Fruit fly (Drosophila melanogaster) whole organism, embryonic: Measurements from ENCODE around the gene Ptp99A.

Experiments
- Atf6 ChIP-seq: fragments of 200-800 bp; sonication (Bioruptor generic); IDR thresholded peaks from 2 replicates; pipeline ENCODE4 v1.3.6; 2022; ENCODE audit warnings: missing biosample characterization, missing genetic modification characterization
- CG11093 ChIP-seq: fragments of 200-800 bp; sonication (Bioruptor generic); IDR thresholded peaks from 3 replicates; pipeline ENCODE4 v1.3.6; 2022; ENCODE audit warnings: missing biosample characterization, missing genetic modification characterization
- CG12659 ChIP-seq: fragments of 200-800 bp; sonication (Bioruptor generic); optimal IDR thresholded peaks from 3 replicates; lab custom pipeline; 2017; ENCODE audit warnings: mild to moderate bottlenecking, missing biosample characterization, missing genetic modification reagents, missing genetic modification characterization
- CG13296 ChIP-seq: fragments of 200-800 bp; sonication (Bioruptor generic); optimal IDR thresholded peaks from 3 replicates; lab custom pipeline; 2018; ENCODE audit warnings: missing biosample characterization, mild to moderate bottlenecking, missing genetic modification characterization
- CG14710 ChIP-seq: fragments of 200-800 bp; sonication (Bioruptor generic); optimal IDR thresholded peaks from 3 replicates; lab custom pipeline; 2019; ENCODE audit warnings: missing biosample characterization, mild to moderate bottlenecking, missing genetic modification characterization, moderate library complexity
- CG15696 ChIP-seq: fragments of 200-800 bp; sonication (Bioruptor generic); optimal IDR thresholded peaks from 2 replicates; lab custom pipeline; 2019; ENCODE audit warnings: missing biosample characterization, mild to moderate bottlenecking, missing genetic modification characterization, moderate library complexity
- CG1603 ChIP-seq: fragments of 200-800 bp; sonication (Bioruptor generic); optimal IDR thresholded peaks from 2 replicates; lab custom pipeline; 2019; ENCODE audit warnings: missing biosample characterization, mild to moderate bottlenecking, missing genetic modification characterization, moderate library complexity
- CG17802 ChIP-seq: fragments of 200-800 bp; sonication (Bioruptor generic); optimal IDR thresholded peaks from 2 replicates; lab custom pipeline; 2018; ENCODE audit warnings: missing biosample characterization, mild to moderate bottlenecking, missing genetic modification characterization, moderate library complexity
- CG17829 ChIP-seq: fragments of 200-800 bp; optimal IDR thresholded peaks from 2 replicates; lab custom pipeline; 2019; ENCODE audit warnings: missing biosample characterization, mild to moderate bottlenecking, missing genetic modification characterization, moderate library complexity
- CG18262 ChIP-seq: fragments of 200-800 bp; optimal IDR thresholded peaks from 3 replicates; lab custom pipeline; 2019; ENCODE audit warnings: missing biosample characterization, mild to moderate bottlenecking, missing genetic modification characterization, moderate library complexity
- CG1832 ChIP-seq: fragments of 200-800 bp; sonication (Bioruptor generic); optimal IDR thresholded peaks from 2 replicates; lab custom pipeline; 2017; ENCODE audit warnings: missing biosample characterization, mild to moderate bottlenecking, missing genetic modification characterization, inconsistent platforms
- CG2678 ChIP-seq: fragments of 200-800 bp; sonication (Bioruptor generic); optimal IDR thresholded peaks from 3 replicates; lab custom pipeline; 2019; ENCODE audit warnings: missing biosample characterization, mild to moderate bottlenecking, missing genetic modification characterization, moderate library complexity
- CG2889 ChIP-seq: fragments of 200-800 bp; sonication (Bioruptor generic); IDR thresholded peaks from 3 replicates; pipeline ENCODE4 v1.3.6; 2022; ENCODE audit warnings: missing biosample characterization, missing genetic modification characterization
- CG30020 ChIP-seq: fragments of 200-800 bp; optimal IDR thresholded peaks from 2 replicates; lab custom pipeline; 2019; ENCODE audit warnings: missing biosample characterization, mild to moderate bottlenecking, missing genetic modification characterization, moderate library complexity
- CG31365 ChIP-seq: fragments of 200-800 bp; sonication (Bioruptor generic); optimal IDR thresholded peaks from 2 replicates; lab custom pipeline; 2018; ENCODE audit warnings: missing biosample characterization, mild to moderate bottlenecking, missing genetic modification characterization
- CG34376 ChIP-seq: fragments of 200-800 bp; sonication (Bioruptor generic); optimal IDR thresholded peaks from 2 replicates; lab custom pipeline; 2018; ENCODE audit warnings: missing biosample characterization, mild to moderate bottlenecking, missing genetic modification characterization
- CG4360 ChIP-seq: fragments of 200-800 bp; sonication (Bioruptor generic); IDR thresholded peaks from 2 replicates; pipeline ENCODE4 v1.3.6; 2022; ENCODE audit warnings: missing biosample characterization, missing genetic modification characterization
- CG5180 ChIP-seq: fragments of 200-800 bp; sonication (Bioruptor generic); optimal IDR thresholded peaks from 3 replicates; lab custom pipeline; 2017; ENCODE audit warnings: missing biosample characterization, missing genetic modification characterization, mild to moderate bottlenecking, moderate library complexity, missing genetic modification reagents
- CG6272 ChIP-seq: fragments of 200-800 bp; sonication (Bioruptor generic); IDR thresholded peaks from 2 replicates; pipeline ENCODE4 v1.3.6; 2022; ENCODE audit warnings: missing biosample characterization, missing genetic modification characterization
- CG6765 ChIP-seq: fragments of 200-800 bp; sonication (Bioruptor generic); optimal IDR thresholded peaks from 3 replicates; lab custom pipeline; 2017; ENCODE audit warnings: missing biosample characterization, mild to moderate bottlenecking, missing genetic modification characterization
- CG7786 ChIP-seq: fragments of 200-800 bp; sonication (Bioruptor generic); optimal IDR thresholded peaks from 2 replicates; lab custom pipeline; 2016; ENCODE audit warnings: missing biosample characterization, missing genetic modification characterization
- CG7987 ChIP-seq: fragments of 200-800 bp; sonication (Bioruptor generic); optimal IDR thresholded peaks from 2 replicates; lab custom pipeline; 2018; ENCODE audit warnings: missing biosample characterization, mild to moderate bottlenecking, missing genetic modification characterization, moderate library complexity
- CG8388 ChIP-seq: fragments of 200-800 bp; sonication (Bioruptor generic); optimal IDR thresholded peaks from 2 replicates; lab custom pipeline; 2019; ENCODE audit warnings: missing biosample characterization, mild to moderate bottlenecking, missing genetic modification characterization, moderate library complexity
- D19B ChIP-seq: fragments of 200-800 bp; sonication (Bioruptor generic); optimal IDR thresholded peaks from 2 replicates; lab custom pipeline; 2017; ENCODE audit warnings: missing biosample characterization, mild to moderate bottlenecking, missing genetic modification characterization
- GATAe ChIP-seq: fragments of 200-800 bp; sonication (Bioruptor generic); conservative IDR thresholded peaks from 2 replicates; pipeline ENCODE4 v1.3.6; 2022; ENCODE audit warnings: missing biosample characterization, missing genetic modification characterization
- Gsc ChIP-seq: fragments of 200-800 bp; sonication (Bioruptor generic); IDR thresholded peaks from 2 replicates; pipeline ENCODE4 v1.3.6; 2022; ENCODE audit warnings: missing biosample characterization, missing genetic modification characterization
- MTF-1 ChIP-seq: fragments of 200-800 bp; sonication (Bioruptor generic); optimal IDR thresholded peaks from 2 replicates; lab custom pipeline; 2018; ENCODE audit warnings: missing biosample characterization, mild to moderate bottlenecking, missing genetic modification characterization, borderline replicate concordance
- Meics ChIP-seq: fragments of 200-800 bp; sonication (Bioruptor generic); optimal IDR thresholded peaks from 2 replicates; lab custom pipeline; 2017; ENCODE audit warnings: missing biosample characterization, mild to moderate bottlenecking, missing genetic modification characterization
- NC2α ChIP-seq: fragments of 200-800 bp; sonication (Bioruptor generic); optimal IDR thresholded peaks from 2 replicates; lab custom pipeline; 2016; ENCODE audit warnings: missing biosample characterization, missing genetic modification characterization
- Sry-β ChIP-seq: fragments of 200-800 bp; sonication (Bioruptor generic); optimal IDR thresholded peaks from 2 replicates; lab custom pipeline; 2018; ENCODE audit warnings: missing biosample characterization, mild to moderate bottlenecking, missing genetic modification characterization, moderate library complexity
- Sry-δ ChIP-seq: fragments of 200-800 bp; sonication (Bioruptor generic); optimal IDR thresholded peaks from 2 replicates; lab custom pipeline; 2016; ENCODE audit warnings: missing biosample characterization, missing genetic modification characterization
- Xrp1 ChIP-seq: fragments of 200-800 bp; sonication (Bioruptor generic); IDR thresholded peaks from 2 replicates; pipeline ENCODE4 v1.3.6; 2022; ENCODE audit warnings: missing biosample characterization, missing genetic modification characterization
- chif ChIP-seq, 2 experiments: fragments of 200-800 bp; sonication (Bioruptor generic); optimal IDR thresholded peaks; 3 replicates each; lab custom pipeline; 2016; ENCODE audit warnings: missing biosample characterization in 2 of 2, missing genetic modification characterization in 2 of 2
- chn ChIP-seq: fragments of 200-800 bp; sonication (Bioruptor generic); optimal IDR thresholded peaks from 2 replicates; lab custom pipeline; 2016; ENCODE audit warnings: missing biosample characterization, missing genetic modification characterization
- crc ChIP-seq: fragments of 200-800 bp; sonication (Bioruptor generic); optimal IDR thresholded peaks from 2 replicates; lab custom pipeline; 2016; ENCODE audit warnings: missing biosample characterization, missing genetic modification characterization
- ems ChIP-seq: fragments of 200-800 bp; sonication (Bioruptor generic); optimal IDR thresholded peaks from 3 replicates; lab custom pipeline; 2016; ENCODE audit warnings: missing biosample characterization, missing genetic modification characterization
- eve ChIP-seq, 2 experiments: fragments of >200 bp; optimal IDR thresholded peaks; 2 replicates each; lab custom pipeline; 2017; ENCODE audit warnings: missing biosample characterization in 2 of 2, missing genetic modification characterization in 2 of 2
- kni ChIP-seq: fragments of 200-800 bp; sonication (Bioruptor generic); optimal IDR thresholded peaks from 3 replicates; lab custom pipeline; 2017; ENCODE audit warnings: mild to moderate bottlenecking, missing biosample characterization, missing genetic modification reagents, missing genetic modification characterization
- lbe ChIP-seq: fragments of 200-800 bp; sonication (Bioruptor generic); optimal IDR thresholded peaks from 2 replicates; lab custom pipeline; 2016; ENCODE audit warnings: missing biosample characterization, mild to moderate bottlenecking, missing genetic modification characterization
- lilli ChIP-seq: fragments of 200-800 bp; sonication (Bioruptor generic); optimal IDR thresholded peaks from 3 replicates; lab custom pipeline; 2016; ENCODE audit warnings: missing biosample characterization, missing genetic modification characterization
- otp ChIP-seq: fragments of 200-800 bp; sonication (Bioruptor generic); IDR thresholded peaks from 3 replicates; pipeline ENCODE4, ENCODE4 v1.3.6; 2022; ENCODE audit warnings: missing biosample characterization, missing genetic modification characterization
- pan ChIP-seq, 4 experiments: fragments of >200 bp in 3 of 4; fragments of 200-800 bp in 1 of 4; sonication (Bioruptor generic) in 1 of 4; optimal IDR thresholded peaks in 3 of 4; IDR thresholded peaks in 1 of 4; 2 replicates each; pipeline versions ENCODE4 v1.3.6 to Lab custom; 2017 to 2022; ENCODE audit warnings: missing biosample characterization in 2 of 4, missing genetic modification characterization in 2 of 4, mixed read lengths in 1 of 4
- pita ChIP-seq: fragments of 200-800 bp; sonication (Bioruptor generic); optimal IDR thresholded peaks from 2 replicates; lab custom pipeline; 2017; ENCODE audit warnings: missing biosample characterization, mild to moderate bottlenecking, missing genetic modification characterization
- row ChIP-seq: fragments of 200-800 bp; sonication (Bioruptor generic); IDR thresholded peaks from 3 replicates; pipeline ENCODE4 v1.3.6; 2022; ENCODE audit warnings: missing biosample characterization, missing genetic modification characterization
- sens-2 ChIP-seq: fragments of 200-800 bp; sonication (Bioruptor generic); IDR thresholded peaks from 2 replicates; pipeline ENCODE4 v1.3.6; 2022; ENCODE audit warnings: missing biosample characterization, missing genetic modification characterization
- tll ChIP-seq, 2 experiments: fragments of 200-800 bp in 1 of 2; fragments of >200 bp in 1 of 2; sonication (Bioruptor generic) in 1 of 2; optimal IDR thresholded peaks; 2 replicates each; lab custom pipeline; 2017 to 2019; ENCODE audit warnings: missing biosample characterization in 2 of 2, missing genetic modification characterization in 2 of 2, mild to moderate bottlenecking in 1 of 2, moderate library complexity in 1 of 2
- trem ChIP-seq: fragments of 200-800 bp; optimal IDR thresholded peaks from 3 replicates; lab custom pipeline; 2019; ENCODE audit warnings: missing biosample characterization, mild to moderate bottlenecking, missing genetic modification characterization, moderate library complexity
- unc-4 ChIP-seq: fragments of 200-800 bp; sonication (Bioruptor generic); IDR thresholded peaks from 2 replicates; pipeline ENCODE4 v1.3.6; 2022; ENCODE audit warnings: missing biosample characterization, missing genetic modification characterization; ENCODE audit not compliant: partially characterized antibody
- wek ChIP-seq: fragments of 200-800 bp; sonication (Bioruptor generic); optimal IDR thresholded peaks from 3 replicates; lab custom pipeline; 2018; ENCODE audit warnings: missing biosample characterization, mild to moderate bottlenecking, missing genetic modification characterization, moderate library complexity

Ptp99A gene

DNA sequence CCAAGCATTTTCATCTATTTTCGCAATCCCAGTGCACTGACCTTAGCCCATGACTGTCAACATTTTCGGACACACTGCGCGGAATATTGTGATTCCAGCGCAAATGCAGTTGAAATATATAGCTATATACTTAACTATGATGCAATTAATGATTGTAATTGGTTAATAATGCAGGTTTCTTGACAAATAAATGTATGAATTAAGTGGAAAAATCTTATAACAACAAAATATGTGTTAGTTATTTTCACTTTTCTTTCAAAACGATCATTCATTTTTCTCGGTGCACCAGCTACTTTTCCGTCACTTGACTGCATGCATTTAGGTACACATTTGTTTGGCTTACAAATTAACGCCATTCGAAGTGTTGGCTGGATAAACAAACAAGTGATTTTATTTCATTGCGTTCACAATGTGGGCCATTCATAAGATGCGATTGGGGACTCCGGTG lies 81.3 kb downstream of the Ptp99A start (continued):
- TF ChIP-seq Meics (no peak), eve (GFP tag; optimal IDR thresholded peaks at IDR 0.05; lab: Kevin White, UChicago) (peak in 1 of 2 experiments; percentile 87), wek (GFP tag; lab: Kevin White, UChicago) (peak; percentile 34), Atf6 (GFP tag; lab: Robert Waterston, UW) (no peak), otp (GFP tag; lab: Robert Waterston, UW) (0 out of 3 replicates have a peak, but pooled peaks have one; percentile 35), lilli (GFP tag; lab: Kevin White, UChicago) (peak; percentile 45), CG7786 (GFP tag; lab: Kevin White, UChicago) (no peak), CG30020 (tag; lab: Kevin White, UChicago) (no peak), CG14710 (tag; lab: Kevin White, UChicago) (peak; percentile 66), CG2889 (GFP tag; lab: Robert Waterston, UW) (no peak), CG1832 (no peak), CG13296 (GFP tag; lab: Kevin White, UChicago) (no peak), row (GFP tag; lab: Robert Waterston, UW) (peak; percentile 62), CG18262 (peak; percentile 76), CG12659 (GFP tag; lab: Kevin White, UChicago) (peak; percentile 22), pita (no peak), CG8388 (GFP tag; lab: Kevin White, UChicago) (peak; percentile 76), CG4360 (GFP tag; lab: Robert Waterston, UW) (no peak), D19B (GFP tag; lab: Kevin White, UChicago) (no peak), kni (peak; percentile 67), lbe (GFP tag; lab: Kevin White, UChicago) (no peak), CG17802 (no peak), CG7987 (peak; percentile 3), trem (tag; lab: Kevin White, UChicago) (peak; percentile 26), CG34376 (GFP tag; lab: Kevin White, UChicago) (no peak), Xrp1 (peak; percentile 57; the same call in 1 of the 2 replicates), ems (GFP tag; lab: Kevin White, UChicago) (no peak), tll (GFP tag; optimal IDR thresholded peaks at IDR 0.05; lab: Kevin White, UChicago) (peak in 1 of 2 experiments; percentile 39), CG6765 (GFP tag; lab: Kevin White, UChicago) (no peak), chif (GFP tag; optimal IDR thresholded peaks at IDR 0.05; lab: Kevin White, UChicago) (peak; percentile 29 to 56), GATAe (GFP tag; lab: Robert Waterston, UW) (no peak), Sry-δ (no peak), MTF-1 (no peak), CG5180 (peak; percentile 18), pan (optimal IDR thresholded peaks at IDR 0.05; lab: Kevin White, UChicago) (no peak), pan (GFP tag; optimal IDR thresholded peaks at IDR 0.05 in 1 of 2, IDR thresholded peaks at IDR 0.05 in 1 of 2) (peak in 1 of 2 experiments; percentile 46), sens-2 (no peak), CG15696 (tag; lab: Kevin White, UChicago) (peak; percentile 54), unc-4 (GFP tag; lab: Robert Waterston, UW) (no peak), crc (GFP tag; lab: Kevin White, UChicago) (peak; percentile 44), chn (GFP tag; lab: Kevin White, UChicago) (peak; percentile 43), Sry-β (GFP tag; lab: Kevin White, UChicago) (no peak), NC2α (peak; percentile 11), CG11093 (GFP tag; lab: Robert Waterston, UW) (0 out of 3 replicates have a peak, but pooled peaks have one; percentile 21), Gsc (GFP tag; lab: Robert Waterston, UW) (no peak), CG2678 (tag; lab: Kevin White, UChicago) (peak; percentile 49), CG6272 (GFP tag; lab: Robert Waterston, UW) (no peak), CG1603 (peak; percentile 82), CG31365 (no peak), CG17829 (peak; percentile 61)
